Fruit fly (Drosophila melanogaster) whole organism, wandering third instar larva: Measurements from ENCODE around the gene CG5235.

Source experiments
- Abd-B ChIP-seq: fragments of >200 bp; optimal IDR thresholded peaks from 2 replicates; lab custom pipeline; 2017; ENCODE audit warnings: missing biosample characterization, missing genetic modification characterization
- CG32264 ChIP-seq: fragments of 200-800 bp; sonication (Bioruptor generic); optimal IDR thresholded peaks from 2 replicates; lab custom pipeline; 2016; ENCODE audit warnings: missing biosample characterization, missing genetic modification characterization
- CG9705 ChIP-seq: fragments of 200-800 bp; sonication (Bioruptor generic); optimal IDR thresholded peaks from 2 replicates; lab custom pipeline; 2018; ENCODE audit warnings: missing biosample characterization, mild to moderate bottlenecking, missing genetic modification characterization
- CrebA ChIP-seq: fragments of 200-800 bp; sonication (Bioruptor generic); optimal IDR thresholded peaks from 2 replicates; lab custom pipeline; 2016; ENCODE audit warnings: missing biosample characterization, mild to moderate bottlenecking, missing genetic modification characterization, borderline replicate concordance
- Dfd ChIP-seq: fragments of >200 bp; optimal IDR thresholded peaks from 2 replicates; lab custom pipeline; 2017; ENCODE audit warnings: missing biosample characterization, missing genetic modification characterization
- Dif ChIP-seq: fragments of 200-275, 200-300 bp; sonication (Bioruptor generic); optimal IDR thresholded peaks from 2 replicates; lab custom pipeline; 2018; ENCODE audit warnings: missing biosample characterization, missing genetic modification characterization; ENCODE audit not compliant: partially characterized antibody
- GATAd ChIP-seq: sonication (Bioruptor generic); optimal IDR thresholded peaks from 2 replicates; lab custom pipeline; 2016; ENCODE audit warnings: missing biosample characterization, missing genetic modification characterization
- HLH106 ChIP-seq: fragments of 200-800 bp; optimal IDR thresholded peaks from 3 replicates; lab custom pipeline; 2019; ENCODE audit warnings: missing biosample characterization, mild to moderate bottlenecking, missing genetic modification characterization, moderate library complexity
- Hnf4 ChIP-seq: fragments of 200-800 bp; sonication (Bioruptor generic); optimal IDR thresholded peaks from 2 replicates; lab custom pipeline; 2016; ENCODE audit warnings: missing biosample characterization, mild to moderate bottlenecking, missing genetic modification characterization
- Hr78 ChIP-seq: fragments of >200 bp; optimal IDR thresholded peaks from 2 replicates; lab custom pipeline; 2017; ENCODE audit warnings: missing biosample characterization, missing genetic modification characterization
- Hr83 ChIP-seq: fragments of 200-300 bp; sonication (Bioruptor generic); optimal IDR thresholded peaks from 2 replicates; lab custom pipeline; 2016; ENCODE audit warnings: missing biosample characterization, mild to moderate bottlenecking, missing genetic modification characterization, moderate library complexity; ENCODE audit not compliant: poor library complexity, severe bottlenecking
- Jra ChIP-seq: sonication (Bioruptor generic); optimal IDR thresholded peaks from 2 replicates; lab custom pipeline; 2016; ENCODE audit warnings: missing biosample characterization, missing genetic modification characterization
- Mio ChIP-seq: sonication (Bioruptor generic); optimal IDR thresholded peaks from 2 replicates; lab custom pipeline; 2016; ENCODE audit warnings: missing biosample characterization, missing genetic modification characterization
- Myc ChIP-seq: fragments of >200 bp; optimal IDR thresholded peaks from 2 replicates; lab custom pipeline; 2017
- N ChIP-seq: fragments of >200 bp; optimal IDR thresholded peaks from 2 replicates; lab custom pipeline; 2018; ENCODE audit warnings: missing biosample characterization, missing external identifiers, missing genetic modification characterization
- OdsH ChIP-seq: fragments of 200-800 bp; sonication (Bioruptor generic); optimal IDR thresholded peaks from 2 replicates; lab custom pipeline; 2016; ENCODE audit warnings: missing biosample characterization, mild to moderate bottlenecking, missing genetic modification characterization
- Rel ChIP-seq, 2 experiments: fragments of 200-800 bp; sonication (Bioruptor generic) in 1 of 2; optimal IDR thresholded peaks; 2 replicates in 1 of 2; 3 replicates in 1 of 2; lab custom pipeline; 2016 to 2019; ENCODE audit warnings: mild to moderate bottlenecking in 2 of 2, missing biosample characterization in 2 of 2, missing genetic modification characterization in 2 of 2, moderate library complexity in 1 of 2
- Sp1 ChIP-seq: fragments of 200-800 bp; sonication (Bioruptor generic); optimal IDR thresholded peaks from 3 replicates; lab custom pipeline; 2019; ENCODE audit warnings: missing biosample characterization, mild to moderate bottlenecking, missing genetic modification characterization, moderate library complexity
- Vsx2 ChIP-seq: fragments of 200-300, 225-300 bp; sonication (Bioruptor generic); optimal IDR thresholded peaks from 2 replicates; lab custom pipeline; 2018; ENCODE audit warnings: missing biosample characterization, missing genetic modification characterization; ENCODE audit not compliant: partially characterized antibody
- br ChIP-seq: fragments of 200-800 bp; sonication (Bioruptor generic); optimal IDR thresholded peaks from 2 replicates; lab custom pipeline; 2016; ENCODE audit warnings: missing biosample characterization, missing genetic modification characterization
- brk ChIP-seq: fragments of 200-800 bp; sonication (Bioruptor generic); optimal IDR thresholded peaks from 2 replicates; lab custom pipeline; 2016; ENCODE audit warnings: missing biosample characterization, mild to moderate bottlenecking, missing genetic modification characterization
- dl ChIP-seq, 2 experiments: fragments of 175-275, 200-275 bp in 1 of 2; fragments of 200-275 bp in 1 of 2; sonication (Bioruptor generic); optimal IDR thresholded peaks; lab custom pipeline; 2018; ENCODE audit warnings: mild to moderate bottlenecking in 2 of 2, missing biosample characterization in 2 of 2, missing genetic modification characterization in 2 of 2, moderate library complexity in 2 of 2; ENCODE audit not compliant: partially characterized antibody in 2 of 2, insufficient read depth in 1 of 2
- dmrt93B ChIP-seq: fragments of 200-800 bp; sonication (Bioruptor generic); optimal IDR thresholded peaks from 2 replicates; lab custom pipeline; 2018; ENCODE audit warnings: missing biosample characterization, mild to moderate bottlenecking, missing genetic modification characterization
- dsf ChIP-seq: sonication (Bioruptor generic); optimal IDR thresholded peaks from 2 replicates; lab custom pipeline; 2016; ENCODE audit warnings: missing biosample characterization, missing genetic modification characterization, borderline replicate concordance
- ey ChIP-seq: fragments of 200-800 bp; sonication (Bioruptor generic); optimal IDR thresholded peaks from 2 replicates; lab custom pipeline; 2016; ENCODE audit warnings: missing biosample characterization, missing genetic modification characterization
- foxo ChIP-seq, 2 experiments: fragments of 200-800 bp; sonication (Bioruptor generic); optimal IDR thresholded peaks; 2 replicates in 1 of 2; 3 replicates in 1 of 2; lab custom pipeline; 2016 to 2017; ENCODE audit warnings: missing biosample characterization in 2 of 2, missing genetic modification characterization in 2 of 2
- fru ChIP-seq: fragments of 200-800 bp; sonication (Bioruptor generic); optimal IDR thresholded peaks from 3 replicates; lab custom pipeline; 2016; ENCODE audit warnings: missing biosample characterization, mild to moderate bottlenecking, missing genetic modification characterization
- h ChIP-seq: fragments of 200-800 bp; sonication (Bioruptor generic); optimal IDR thresholded peaks from 3 replicates; lab custom pipeline; 2016; ENCODE audit warnings: missing biosample characterization, mild to moderate bottlenecking, missing genetic modification characterization
- jim ChIP-seq: fragments of 175-275, 200-325 bp; sonication (Bioruptor generic); optimal IDR thresholded peaks from 2 replicates; lab custom pipeline; 2016; ENCODE audit warnings: missing biosample characterization, mild to moderate bottlenecking, missing genetic modification characterization
- lola ChIP-seq: fragments of >200 bp; optimal IDR thresholded peaks from 2 replicates; lab custom pipeline; 2017; ENCODE audit warnings: missing biosample characterization, missing genetic modification characterization
- pan ChIP-seq: fragments of >200 bp; optimal IDR thresholded peaks from 2 replicates; lab custom pipeline; 2017
- psq ChIP-seq: fragments of 200-800 bp; sonication (Bioruptor generic); optimal IDR thresholded peaks from 3 replicates; lab custom pipeline; 2017; ENCODE audit warnings: missing biosample characterization, mild to moderate bottlenecking, missing genetic modification characterization, moderate library complexity
- rgr ChIP-seq: fragments of 200-800 bp; sonication (Bioruptor generic); optimal IDR thresholded peaks from 3 replicates; lab custom pipeline; 2016; ENCODE audit warnings: missing biosample characterization, mild to moderate bottlenecking, missing genetic modification characterization
- sage ChIP-seq: fragments of 200-800 bp; sonication (Bioruptor generic); optimal IDR thresholded peaks from 2 replicates; lab custom pipeline; 2016; ENCODE audit warnings: missing biosample characterization, mild to moderate bottlenecking, missing genetic modification characterization
- sv ChIP-seq: fragments of 200-800 bp; sonication (Bioruptor generic); optimal IDR thresholded peaks from 3 replicates; lab custom pipeline; 2016; ENCODE audit warnings: missing biosample characterization, missing genetic modification characterization
- tai ChIP-seq: sonication (Bioruptor generic); optimal IDR thresholded peaks from 2 replicates; lab custom pipeline; 2016; ENCODE audit warnings: missing biosample characterization, missing genetic modification characterization
- usp ChIP-seq: fragments of >200 bp; optimal IDR thresholded peaks from 2 replicates; lab custom pipeline; 2017; ENCODE audit warnings: missing biosample characterization, missing genetic modification characterization
- woc ChIP-seq: sonication (Bioruptor generic); optimal IDR thresholded peaks from 2 replicates; lab custom pipeline; 2016; ENCODE audit warnings: missing biosample characterization, mild to moderate bottlenecking, missing genetic modification characterization

Gene CG5235

DNA sequence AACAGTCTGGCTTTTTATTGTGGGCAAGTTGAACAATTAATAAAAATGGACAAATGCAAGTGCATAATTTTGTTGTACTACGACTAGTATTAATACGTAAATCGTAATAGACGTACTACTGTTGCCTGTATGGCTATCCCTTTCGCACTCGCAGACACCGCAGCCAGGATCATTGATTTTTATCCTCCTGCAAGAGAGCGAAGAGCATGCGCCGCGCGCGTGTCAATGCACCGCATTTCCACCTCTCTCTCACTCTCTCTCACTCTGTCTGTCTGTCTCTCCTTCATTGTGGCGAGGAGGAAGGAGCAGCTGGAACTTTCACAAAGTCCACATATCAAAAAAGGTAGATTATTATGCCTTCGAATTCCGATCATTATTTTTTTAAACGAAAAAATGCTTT lies 43.1 kb downstream of the CG5235 start:
- peak; percentile 74 for TF ChIP-seq Dif (GFP tag; lab: Kevin White, UChicago)
- TF ChIP-seq dsf (GFP tag; lab: Kevin White, UChicago) = no peak
- TF ChIP-seq dl (GFP tag; optimal IDR thresholded peaks at IDR 0.05; lab: Kevin White, UChicago; ENCODE audit: insufficient read depth in 1 of 2, partially characterized antibody in 2 of 2) = peak in 1 of 2 experiments; percentile 32
- no peak for TF ChIP-seq sv (GFP tag; lab: Kevin White, UChicago)
- TF ChIP-seq dmrt93B (GFP tag; lab: Kevin White, UChicago) = no peak

DNA sequence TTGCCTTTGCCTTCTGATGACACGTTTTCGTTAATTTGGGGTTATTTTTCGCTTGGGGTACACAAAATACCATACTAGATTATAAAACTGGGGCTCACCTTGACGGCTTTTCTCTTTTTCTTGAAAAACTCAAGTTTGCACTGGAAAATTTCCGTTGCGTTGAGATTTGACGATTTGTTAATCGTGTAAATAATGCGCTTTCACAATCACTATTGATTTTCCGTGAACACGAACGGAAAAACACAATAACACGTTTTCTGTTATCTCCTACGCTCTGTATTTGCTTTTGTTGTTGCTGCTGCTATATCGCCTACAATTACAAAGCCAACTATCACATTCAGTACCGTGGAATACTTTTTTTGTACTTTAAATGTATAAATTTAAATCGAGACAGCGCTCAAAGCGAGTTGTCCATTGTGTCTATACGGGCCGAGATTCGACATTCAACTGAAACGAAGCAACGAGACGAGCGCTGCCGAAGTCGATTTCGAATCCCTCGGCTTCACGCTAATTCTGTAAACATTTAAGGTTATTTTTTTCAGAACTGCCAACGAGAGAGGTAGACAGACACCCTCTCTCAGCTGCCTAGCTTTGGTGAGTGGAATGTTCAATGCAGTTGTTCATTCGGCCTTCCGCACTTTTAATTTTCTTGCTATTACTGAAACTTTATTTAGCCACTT lies 43.7 kb downstream of the CG5235 start:
- no peak for TF ChIP-seq psq (GFP tag; lab: Kevin White, UChicago)
- no peak for TF ChIP-seq pan (lab: Kevin White, UChicago)
- no peak for TF ChIP-seq dmrt93B (GFP tag; lab: Kevin White, UChicago)
- no peak for TF ChIP-seq HLH106 (tag; lab: Kevin White, UChicago)
- peak; percentile 45 for TF ChIP-seq Sp1 (GFP tag; lab: Kevin White, UChicago)
- no peak for TF ChIP-seq sage (GFP tag; lab: Kevin White, UChicago)
- no peak for TF ChIP-seq CG9705
- TF ChIP-seq lola (GFP tag; lab: Kevin White, UChicago) = no peak
- TF ChIP-seq dl (GFP tag; optimal IDR thresholded peaks at IDR 0.05; lab: Kevin White, UChicago; ENCODE audit: insufficient read depth in 1 of 2, partially characterized antibody in 2 of 2) = peak in 1 of 2 experiments; percentile 67
- TF ChIP-seq fru (GFP tag; lab: Kevin White, UChicago) = no peak
- no peak for TF ChIP-seq jim
- TF ChIP-seq woc (GFP tag; lab: Kevin White, UChicago) = no peak
- no peak for TF ChIP-seq Myc (lab: Kevin White, UChicago)
- no peak for TF ChIP-seq Mio (GFP tag; lab: Kevin White, UChicago)
- no peak for TF ChIP-seq dsf (GFP tag; lab: Kevin White, UChicago)
- TF ChIP-seq CrebA = peak; percentile 57
- TF ChIP-seq h (GFP tag; lab: Kevin White, UChicago) = no peak
- TF ChIP-seq Dif (GFP tag; lab: Kevin White, UChicago) = peak; percentile 85
- no peak for TF ChIP-seq Rel (GFP tag; optimal IDR thresholded peaks at IDR 0.05; lab: Kevin White, UChicago)
- peak; percentile 74 for TF ChIP-seq Rel (tag; optimal IDR thresholded peaks at IDR 0.05; lab: Kevin White, UChicago)
- peak; percentile 41 for TF ChIP-seq OdsH (GFP tag; lab: Kevin White, UChicago)
- no peak for TF ChIP-seq Jra
- peak; percentile 50 for TF ChIP-seq Hr83 (GFP tag; lab: Kevin White, UChicago)
- TF ChIP-seq rgr (GFP tag; lab: Kevin White, UChicago) = peak; percentile 54
- no peak for TF ChIP-seq usp (GFP tag; lab: Kevin White, UChicago)
- TF ChIP-seq Vsx2 (GFP tag; lab: Kevin White, UChicago) = peak; percentile 90
- TF ChIP-seq tai (GFP tag; lab: Kevin White, UChicago) = peak; percentile 14
- TF ChIP-seq brk (GFP tag; lab: Kevin White, UChicago) = peak; percentile 60
- TF ChIP-seq foxo (GFP tag; optimal IDR thresholded peaks at IDR 0.05; lab: Kevin White, UChicago) = peak in 1 of 2 experiments; percentile 5
- no peak for TF ChIP-seq Abd-B
- no peak for TF ChIP-seq Hr78
- no peak for TF ChIP-seq CG32264 (GFP tag; lab: Kevin White, UChicago)
- no peak for TF ChIP-seq N (GFP tag; lab: Kevin White, UChicago)
- peak; percentile 37 for TF ChIP-seq br
- TF ChIP-seq GATAd (GFP tag; lab: Kevin White, UChicago) = no peak
- TF ChIP-seq Dfd (GFP tag; lab: Kevin White, UChicago) = no peak
- TF ChIP-seq Hnf4 (GFP tag; lab: Kevin White, UChicago) = peak; percentile 43
- no peak for TF ChIP-seq sv (GFP tag; lab: Kevin White, UChicago)
- TF ChIP-seq ey (GFP tag; lab: Kevin White, UChicago) = no peak
